Worm (Caenorhabditis elegans) whole organism, L2 larva: ENCODE measurements around the gene sqv-7.

ENCODE experiments used
- aly-2 ChIP-seq: fragments of 150-350 bp; optimal IDR thresholded peaks from 2 replicates; lab custom pipeline; 2014; ENCODE audit warnings: missing biosample characterization, missing genetic modification characterization
- ama-1 ChIP-seq: fragments of 150-350 bp; optimal IDR thresholded peaks from 2 replicates; lab custom pipeline; 2018; ENCODE audit warnings: inconsistent platforms
- ceh-16 ChIP-seq: fragments of 150-350 bp; optimal IDR thresholded peaks from 2 replicates; lab custom pipeline; 2014; ENCODE audit warnings: missing biosample characterization, missing genetic modification characterization
- ceh-82 ChIP-seq: fragments of 150-350 bp; optimal IDR thresholded peaks from 2 replicates; lab custom pipeline; 2014; ENCODE audit warnings: missing biosample characterization, missing genetic modification characterization
- egl-27 ChIP-seq: sonication (generic microtip); optimal IDR thresholded peaks from 3 replicates; lab custom pipeline; 2017; ENCODE audit warnings: missing biosample characterization, missing genetic modification reagents, missing genetic modification characterization
- elt-1 ChIP-seq: fragments of 150-350 bp; optimal IDR thresholded peaks from 2 replicates; lab custom pipeline; 2014; ENCODE audit warnings: missing biosample characterization, missing genetic modification characterization
- elt-3 ChIP-seq: sonication (generic microtip); optimal IDR thresholded peaks from 2 replicates; lab custom pipeline; 2017; ENCODE audit warnings: missing biosample characterization, missing genetic modification characterization
- fos-1 ChIP-seq: fragments of 150-350 bp; optimal IDR thresholded peaks from 2 replicates; lab custom pipeline; 2014; ENCODE audit warnings: missing biosample characterization, missing genetic modification characterization
- lin-13 ChIP-seq: fragments of 150-350 bp; optimal IDR thresholded peaks from 2 replicates; lab custom pipeline; 2014; ENCODE audit warnings: missing biosample characterization, missing genetic modification reagents, missing genetic modification characterization
- mdl-1 ChIP-seq, 2 experiments: fragments of 150-350 bp in 1 of 2; sonication (generic microtip) in 1 of 2; optimal IDR thresholded peaks; 2 replicates each; lab custom pipeline; 2017; ENCODE audit warnings: missing biosample characterization in 2 of 2, missing genetic modification characterization in 2 of 2
- skn-1 ChIP-seq: sonication (generic microtip); optimal IDR thresholded peaks from 2 replicates; lab custom pipeline; 2017; ENCODE audit warnings: missing biosample characterization, missing genetic modification characterization

ce11 chrII:6973501-6973900, 39.0 kb downstream of the sqv-7 start, which contains the start of gene sod-1:
- TF ChIP-seq egl-27 (tag; lab: Kevin White, UChicago) (no peak), skn-1 (tag; lab: Kevin White, UChicago) (no peak), ceh-82 (tag; lab: Kevin White, UChicago) (no peak), fos-1 (tag; lab: Kevin White, UChicago) (no peak), ama-1 (lab: Kevin White, UChicago) (no peak), aly-2 (tag; lab: Kevin White, UChicago) (no peak), mdl-1 (tag; optimal IDR thresholded peaks at IDR 0.05; lab: Kevin White, UChicago) (no peak), ceh-16 (no peak), lin-13 (GFP tag; lab: Kevin White, UChicago) (no peak), elt-3 (no peak), elt-1 (no peak)
